Worm (Caenorhabditis elegans) whole organism, young adult: Measurements from ENCODE around the gene F35F10.6.

Source experiments
- B0019.2 ChIP-seq: fragments of 200-800 bp; sonication (Bioruptor generic); conservative IDR thresholded peaks from 2 replicates; pipeline ENCODE4 v1.3.6; 2022; ENCODE audit warnings: missing genetic modification reagents, missing genetic modification characterization, missing compliant biosample characterization
- B0261.1 ChIP-seq: sonication (generic microtip); optimal IDR thresholded peaks from 2 replicates; lab custom pipeline; 2016; ENCODE audit warnings: mild to moderate bottlenecking, missing genetic modification characterization, moderate library complexity, missing compliant biosample characterization
- D2030.7 ChIP-seq: fragments of 200-800 bp; sonication (Bioruptor generic); IDR thresholded peaks from 2 replicates; pipeline ENCODE4 v1.3.6; 2022; ENCODE audit warnings: missing genetic modification reagents, missing genetic modification characterization, missing compliant biosample characterization
- F10E7.11 ChIP-seq: sonication (generic microtip); optimal IDR thresholded peaks from 2 replicates; lab custom pipeline; 2017; ENCODE audit warnings: mild to moderate bottlenecking, missing genetic modification characterization, moderate library complexity, missing compliant biosample characterization
- F37B4.10 ChIP-seq: fragments of 200-800 bp; sonication (Bioruptor generic); IDR thresholded peaks from 2 replicates; pipeline ENCODE4 v1.3.6; 2022; ENCODE audit warnings: missing genetic modification characterization, missing compliant biosample characterization
- F49E8.2 ChIP-seq: sonication (generic microtip); optimal IDR thresholded peaks from 3 replicates; lab custom pipeline; 2017; ENCODE audit warnings: missing genetic modification characterization, mild to moderate bottlenecking, missing compliant biosample characterization, antibody characterized with exemption, moderate library complexity; ENCODE audit not compliant: insufficient read depth
- F55B11.4 ChIP-seq: sonication (generic microtip); optimal IDR thresholded peaks from 2 replicates; lab custom pipeline; 2016; ENCODE audit warnings: missing compliant biosample characterization, missing genetic modification characterization, borderline replicate concordance; ENCODE audit not compliant: insufficient read depth
- F57C9.4 ChIP-seq: sonication (generic microtip); optimal IDR thresholded peaks from 2 replicates; lab custom pipeline; 2017; ENCODE audit warnings: mild to moderate bottlenecking, missing genetic modification characterization, missing compliant biosample characterization
- Y53G8AR.9 ChIP-seq: fragments of 200-800 bp; sonication (Bioruptor generic); conservative IDR thresholded peaks from 2 replicates; pipeline ENCODE4 v1.3.6; 2022; ENCODE audit warnings: missing genetic modification reagents, missing genetic modification characterization, missing compliant biosample characterization
- Y56A3A.18 ChIP-seq: fragments of 200-800 bp; sonication (Bioruptor generic); IDR thresholded peaks from 2 replicates; pipeline ENCODE4 v1.3.6; 2022; ENCODE audit warnings: missing genetic modification reagents, missing genetic modification characterization, missing compliant biosample characterization
- Y95B8A.8 ChIP-seq: fragments of 200-800 bp; sonication (Bioruptor generic); IDR thresholded peaks from 2 replicates; pipeline ENCODE4 v1.3.6; 2022; ENCODE audit warnings: missing genetic modification reagents, missing genetic modification characterization, missing compliant biosample characterization
- ama-1 ChIP-seq, 3 experiments: fragments of 150-350 bp in 1 of 3; sonication (generic microtip) in 2 of 3; optimal IDR thresholded peaks; 2 replicates each; lab custom pipeline; 2014 to 2018; ENCODE audit warnings: missing biosample characterization in 2 of 3, missing genetic modification characterization in 2 of 3, missing genetic modification reagents in 2 of 3
- attf-5 ChIP-seq: fragments of 200-800 bp; sonication (Bioruptor generic); optimal IDR thresholded peaks from 2 replicates; lab custom pipeline; 2018; ENCODE audit warnings: mild to moderate bottlenecking, missing genetic modification characterization, missing compliant biosample characterization
- attf-6 ChIP-seq: fragments of 200-800 bp; sonication (Bioruptor generic); IDR thresholded peaks from 2 replicates; pipeline ENCODE4 v1.3.6; 2022; ENCODE audit warnings: missing genetic modification reagents, missing genetic modification characterization, missing compliant biosample characterization
- chd-7 ChIP-seq: sonication (generic microtip); optimal IDR thresholded peaks from 2 replicates; lab custom pipeline; 2016; ENCODE audit warnings: mild to moderate bottlenecking, missing genetic modification characterization, moderate library complexity, missing compliant biosample characterization
- die-1 ChIP-seq: sonication (generic microtip); optimal IDR thresholded peaks from 2 replicates; lab custom pipeline; 2016; ENCODE audit warnings: missing genotype, mild to moderate bottlenecking, missing genetic modification characterization, missing compliant biosample characterization
- dpl-1 ChIP-seq: fragments of 150-350 bp; optimal IDR thresholded peaks from 2 replicates; lab custom pipeline; 2014; ENCODE audit warnings: missing biosample characterization, missing genetic modification reagents, missing genetic modification characterization
- egl-18 ChIP-seq: fragments of 200-800 bp; sonication (Bioruptor generic); IDR thresholded peaks from 2 replicates; pipeline ENCODE4 v1.3.6; 2022; ENCODE audit warnings: missing genetic modification reagents, missing genetic modification characterization, missing compliant biosample characterization
- hmg-20 ChIP-seq: fragments of 200-800 bp; sonication (Bioruptor generic); IDR thresholded peaks from 2 replicates; pipeline ENCODE4 v1.3.6; 2022; ENCODE audit warnings: missing genetic modification reagents, missing genetic modification characterization, missing compliant biosample characterization
- hsf-1 ChIP-seq: fragments of 200-800 bp; sonication (Bioruptor generic); IDR thresholded peaks from 2 replicates; pipeline ENCODE4 v1.3.6; 2022; ENCODE audit warnings: missing genetic modification reagents, missing genetic modification characterization, missing compliant biosample characterization
- lsy-27 ChIP-seq: sonication (generic microtip); optimal IDR thresholded peaks from 2 replicates; lab custom pipeline; 2017; ENCODE audit warnings: missing genetic modification characterization, mild to moderate bottlenecking, missing compliant biosample characterization, antibody characterized with exemption, missing genotype, borderline replicate concordance; ENCODE audit not compliant: insufficient read depth
- madf-10 ChIP-seq: sonication (generic microtip); optimal IDR thresholded peaks from 2 replicates; lab custom pipeline; 2016; ENCODE audit warnings: mild to moderate bottlenecking, missing genetic modification characterization, missing compliant biosample characterization
- mcd-1 ChIP-seq: fragments of 200-800 bp; sonication (Bioruptor generic); IDR thresholded peaks from 2 replicates; pipeline ENCODE4 v1.3.6; 2022; ENCODE audit warnings: missing genetic modification reagents, missing genetic modification characterization, missing compliant biosample characterization
- mel-28 ChIP-seq: sonication (generic microtip); optimal IDR thresholded peaks from 2 replicates; lab custom pipeline; 2016; ENCODE audit warnings: borderline replicate concordance, mild to moderate bottlenecking, missing genetic modification characterization, missing compliant biosample characterization
- mxl-1 ChIP-seq: sonication (generic microtip); optimal IDR thresholded peaks from 2 replicates; lab custom pipeline; 2016; ENCODE audit warnings: missing genetic modification characterization, missing compliant biosample characterization
- nhr-80 ChIP-seq: sonication (generic microtip); optimal IDR thresholded peaks from 2 replicates; lab custom pipeline; 2016; ENCODE audit warnings: missing genetic modification characterization, missing compliant biosample characterization
- pbrm-1 ChIP-seq: fragments of 200-800 bp; sonication (Bioruptor generic); IDR thresholded peaks from 2 replicates; pipeline ENCODE4 v1.3.6; 2022; ENCODE audit warnings: missing genetic modification reagents, missing genetic modification characterization, missing compliant biosample characterization
- rec-8 ChIP-seq, 2 experiments: sonication (generic microtip); optimal IDR thresholded peaks; 2 replicates each; lab custom pipeline; 2016; ENCODE audit warnings: mild to moderate bottlenecking in 2 of 2, missing genetic modification characterization in 2 of 2, missing genetic modification reagents in 2 of 2, missing genotype in 2 of 2, missing biosample characterization in 1 of 2, missing compliant biosample characterization in 1 of 2, moderate library complexity in 1 of 2
- rpc-1 ChIP-seq, 2 experiments: fragments of 150-350 bp in 1 of 2; sonication (generic microtip) in 1 of 2; optimal IDR thresholded peaks; 2 replicates each; lab custom pipeline; 2014 to 2018; ENCODE audit warnings: missing biosample characterization in 1 of 2, missing genetic modification characterization in 1 of 2, missing genetic modification reagents in 1 of 2, missing genotype in 1 of 2
- snpc-1.1 ChIP-seq: sonication (generic microtip); optimal IDR thresholded peaks from 2 replicates; lab custom pipeline; 2017; ENCODE audit warnings: missing genetic modification characterization, mild to moderate bottlenecking, missing compliant biosample characterization, antibody characterized with exemption, moderate library complexity, missing genotype, missing genetic modification reagents; ENCODE audit not compliant: insufficient read depth
- snpc-4 ChIP-seq, 5 experiments: fragments of 150-350 bp in 1 of 5; sonication (generic microtip) in 4 of 5; optimal IDR thresholded peaks; 2 replicates each; lab custom pipeline; 2014 to 2018; ENCODE audit warnings: missing genetic modification characterization in 5 of 5, missing biosample characterization in 3 of 5, antibody characterized with exemption in 2 of 5, mild to moderate bottlenecking in 2 of 5, missing compliant biosample characterization in 2 of 5, missing genotype in 2 of 5, moderate library complexity in 2 of 5, missing genetic modification reagents in 1 of 5
- tbp1 ChIP-seq: fragments of 200-800 bp; sonication (Bioruptor generic); optimal IDR thresholded peaks from 2 replicates; lab custom pipeline; 2018; ENCODE audit warnings: mild to moderate bottlenecking, missing genetic modification characterization, missing compliant biosample characterization
- unc-130 ChIP-seq: sonication (generic microtip); optimal IDR thresholded peaks from 2 replicates; lab custom pipeline; 2016; ENCODE audit warnings: missing genetic modification reagents, missing genetic modification characterization, missing compliant biosample characterization
- zfh-2 ChIP-seq: fragments of 200-800 bp; sonication (Bioruptor generic); conservative IDR thresholded peaks from 2 replicates; pipeline ENCODE4 v1.3.6; 2022; ENCODE audit warnings: missing genetic modification reagents, missing genetic modification characterization, missing compliant biosample characterization
- ztf-26 ChIP-seq: sonication (generic microtip); optimal IDR thresholded peaks from 2 replicates; lab custom pipeline; 2017; ENCODE audit warnings: missing genetic modification characterization, missing compliant biosample characterization

F35F10.6 gene

ce11 chrV:3312067-3312666 lies 23.0 kb upstream of the F35F10.6 start, which contains the start of gene arrd-18 (continued):
- no peak for TF ChIP-seq unc-130 (GFP tag; lab: Kevin White, UChicago)
- TF ChIP-seq attf-5 (GFP tag; lab: Kevin White, UChicago): peak; percentile 11
- TF ChIP-seq rec-8 (tag; optimal IDR thresholded peaks at IDR 0.05; lab: Kevin White, UChicago): no peak
- no peak for TF ChIP-seq lsy-27 (tag; lab: Kevin White, UChicago)
- TF ChIP-seq, all 124 proteins: peak for 6

DNA sequence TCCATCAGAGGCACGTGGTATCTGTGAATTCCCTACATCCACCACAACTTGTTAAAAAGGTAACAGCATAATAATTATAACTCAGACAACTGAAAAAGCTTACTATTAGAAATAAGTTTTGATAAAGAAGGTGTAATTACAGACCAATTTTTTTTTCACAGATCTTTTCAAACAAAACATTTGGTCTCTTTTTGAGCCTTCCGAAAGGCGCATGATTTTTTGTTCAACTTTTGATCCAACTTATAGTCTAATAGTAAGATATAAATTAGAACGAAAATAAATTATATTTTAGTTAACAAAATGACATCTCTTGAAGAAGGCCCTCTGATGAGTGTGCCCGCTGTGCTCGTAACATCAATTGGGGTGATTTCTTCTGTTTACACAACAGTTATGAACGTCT lies 19.0 kb upstream of the F35F10.6 start, which contains the start of gene srbc-3:
Gene srbc-3 (plus strand): TSS at position 301 of the 400 bp plus-strand sequence.
- TF ChIP-seq dpl-1 (GFP tag; lab: Kevin White, UChicago) (no peak), D2030.7 (GFP tag; lab: Robert Waterston, UW) (no peak), rpc-1 (optimal IDR thresholded peaks at IDR 0.05; lab: Kevin White, UChicago) (no peak), rpc-1 (tag; optimal IDR thresholded peaks at IDR 0.05; lab: Kevin White, UChicago) (no peak), Y56A3A.18 (GFP tag; lab: Robert Waterston, UW) (no peak), B0261.1 (tag; lab: Kevin White, UChicago) (no peak), Y53G8AR.9 (GFP tag; lab: Robert Waterston, UW) (no peak), F57C9.4 (tag; lab: Kevin White, UChicago) (no peak), mxl-1 (tag; lab: Kevin White, UChicago) (no peak), attf-6 (GFP tag; lab: Robert Waterston, UW) (no peak), snpc-1.1 (tag; lab: Kevin White, UChicago) (no peak), egl-18 (GFP tag; lab: Robert Waterston, UW) (no peak), ztf-26 (tag; lab: Kevin White, UChicago) (no peak), nhr-80 (tag; lab: Kevin White, UChicago) (no peak), F49E8.2 (tag; lab: Kevin White, UChicago) (no peak), snpc-4 (GFP tag; optimal IDR thresholded peaks at IDR 0.05; lab: Kevin White, UChicago) (no peak), snpc-4 (tag; optimal IDR thresholded peaks at IDR 0.05; lab: Kevin White, UChicago) (no peak)

ce11 chrV:3301898-3302297 lies 12.7 kb upstream of the F35F10.6 start, which contains the start of gene srbc-1:
Gene srbc-1 (minus strand): TSS chrV:3301998.
- TF ChIP-seq ama-1 (optimal IDR thresholded peaks at IDR 0.05; lab: Kevin White, UChicago) (no peak), ama-1 (GFP tag; optimal IDR thresholded peaks at IDR 0.05; lab: Kevin White, UChicago) (no peak), mel-28 (no peak), mcd-1 (no peak), tbp1 (GFP tag; lab: Kevin White, UChicago) (no peak), madf-10 (no peak), hsf-1 (no peak), Y95B8A.8 (GFP tag; lab: Robert Waterston, UW) (no peak), F37B4.10 (GFP tag; lab: Robert Waterston, UW) (no peak), zfh-2 (GFP tag; lab: Robert Waterston, UW) (no peak), hmg-20 (no peak), B0019.2 (GFP tag; lab: Robert Waterston, UW) (no peak), D2030.7 (GFP tag; lab: Robert Waterston, UW) (no peak), pbrm-1 (no peak), Y56A3A.18 (GFP tag; lab: Robert Waterston, UW) (no peak), rpc-1 (optimal IDR thresholded peaks at IDR 0.05; lab: Kevin White, UChicago) (no peak), rpc-1 (tag; optimal IDR thresholded peaks at IDR 0.05; lab: Kevin White, UChicago) (no peak), die-1 (tag; lab: Kevin White, UChicago) (no peak), chd-7 (no peak), F10E7.11 (tag; lab: Kevin White, UChicago) (no peak), F55B11.4 (tag; lab: Kevin White, UChicago) (no peak)
